Worm (Caenorhabditis elegans) whole organism, L4 larva: Measurements from ENCODE around the gene mks-3.

Experiments
- F26F4.8 ChIP-seq: fragments of 200-800 bp; sonication (Bioruptor generic); conservative IDR thresholded peaks from 2 replicates; pipeline ENCODE4 v1.3.6; 2022; ENCODE audit warnings: missing genetic modification characterization, missing compliant biosample characterization
- ZK546.5 ChIP-seq, 2 experiments: sonication (generic microtip); optimal IDR thresholded peaks; 2 replicates each; lab custom pipeline; 2017; ENCODE audit warnings: missing biosample characterization in 2 of 2, missing genetic modification characterization in 2 of 2
- aly-2 ChIP-seq: sonication (generic microtip); optimal IDR thresholded peaks from 2 replicates; lab custom pipeline; 2018; ENCODE audit warnings: missing biosample characterization, missing genetic modification characterization
- fos-1 ChIP-seq: fragments of 150-350 bp; optimal IDR thresholded peaks from 2 replicates; lab custom pipeline; 2014; ENCODE audit warnings: missing biosample characterization, missing genetic modification characterization
- lim-7 ChIP-seq: fragments of 200-800 bp; sonication (Bioruptor generic); IDR thresholded peaks from 2 replicates; pipeline ENCODE4 v1.3.6; 2022; ENCODE audit warnings: missing genetic modification characterization, missing compliant biosample characterization
- nhr-10 ChIP-seq: fragments of 150-350 bp; optimal IDR thresholded peaks from 2 replicates; lab custom pipeline; 2014; ENCODE audit warnings: missing biosample characterization, missing genetic modification characterization
- nhr-41 ChIP-seq: fragments of 200-800 bp; sonication (Bioruptor generic); IDR thresholded peaks from 2 replicates; pipeline ENCODE4 v1.3.6; 2022; ENCODE audit warnings: missing genetic modification reagents, missing genetic modification characterization, missing compliant biosample characterization
- nhr-42 ChIP-seq: fragments of 200-800 bp; sonication (Bioruptor generic); IDR thresholded peaks from 2 replicates; pipeline ENCODE4 v1.3.6; 2022; ENCODE audit warnings: missing genetic modification characterization, missing compliant biosample characterization
- pqm-1 ChIP-seq: sonication (generic microtip); optimal IDR thresholded peaks from 2 replicates; lab custom pipeline; 2017; ENCODE audit warnings: missing biosample characterization, missing genetic modification characterization
- rbr-2 ChIP-seq: sonication (generic microtip); optimal IDR thresholded peaks from 2 replicates; lab custom pipeline; 2016; ENCODE audit warnings: missing genotype, missing genetic modification characterization, missing compliant biosample characterization
- snpc-4 ChIP-seq: fragments of 150-350 bp; optimal IDR thresholded peaks from 2 replicates; lab custom pipeline; 2014; ENCODE audit warnings: missing biosample characterization, missing genetic modification characterization
- unc-130 ChIP-seq: sonication (generic microtip); optimal IDR thresholded peaks from 2 replicates; lab custom pipeline; 2016; ENCODE audit warnings: missing genetic modification reagents, missing genetic modification characterization, missing compliant biosample characterization
- unc-39 ChIP-seq: sonication (generic microtip); optimal IDR thresholded peaks from 2 replicates; lab custom pipeline; 2017; ENCODE audit warnings: missing biosample characterization, missing genetic modification characterization

DNA sequence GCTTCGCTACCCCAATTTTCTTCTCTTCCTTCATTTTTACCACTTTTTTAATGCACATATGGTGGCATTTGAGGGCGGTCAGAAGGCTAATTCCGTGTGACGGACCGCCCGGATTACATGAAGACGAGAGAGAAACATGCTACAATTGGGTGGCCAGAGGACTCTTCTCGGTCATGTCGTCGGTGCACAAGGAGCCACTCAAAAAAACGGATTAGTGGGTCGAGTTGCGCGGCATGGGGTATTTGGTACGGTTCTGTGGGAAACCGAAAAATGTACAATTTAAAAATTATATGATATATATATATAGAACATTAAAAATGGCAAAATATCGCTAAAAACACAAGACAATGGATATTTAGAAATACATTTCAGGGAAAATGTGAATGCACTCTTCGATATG lies 12.6 kb downstream of the mks-3 start:
- no peak for TF ChIP-seq unc-130 (GFP tag; lab: Kevin White, UChicago)
- TF ChIP-seq rbr-2 (tag; lab: Kevin White, UChicago), result no peak
- no peak for TF ChIP-seq aly-2 (tag; lab: Kevin White, UChicago)
- TF ChIP-seq fos-1 (tag; lab: Kevin White, UChicago), result no peak
- TF ChIP-seq snpc-4 (tag; lab: Kevin White, UChicago), result no peak
- no peak for TF ChIP-seq nhr-10 (tag; lab: Kevin White, UChicago)
- no peak for TF ChIP-seq lim-7 (GFP tag; lab: Robert Waterston, UW)
- no peak for TF ChIP-seq ZK546.5 (tag; optimal IDR thresholded peaks at IDR 0.05; lab: Kevin White, UChicago)
- no peak for TF ChIP-seq pqm-1 (tag; lab: Kevin White, UChicago)
- TF ChIP-seq nhr-41 (GFP tag; lab: Robert Waterston, UW), result no peak
- no peak for TF ChIP-seq F26F4.8 (GFP tag; lab: Robert Waterston, UW)
- no peak for TF ChIP-seq nhr-42
- TF ChIP-seq unc-39 (tag; lab: Kevin White, UChicago), result no peak
